Fruit fly (Drosophila melanogaster): ENCODE measurements around the gene CG13607.
A peak's percentile ranks its signal among the peaks of the same experiment; 100 is the strongest.

Gene CG13607

dm6 chr3R:24142971-24143370, 26.8 kb upstream of the CG13607 start (continued):
- TF ChIP-seq CG8765 (GFP tag; IDR thresholded peaks at IDR 0.05): no peak
- no peak for TF ChIP-seq CG12104 (GFP tag; optimal IDR thresholded peaks at IDR 0.05)
- no peak for TF ChIP-seq CG11723 (GFP tag; optimal IDR thresholded peaks at IDR 0.05)
- peak; percentile 55 for TF ChIP-seq Sox102F (GFP tag; optimal IDR thresholded peaks at IDR 0.05)
- 0 out of 3 replicates have a peak, but pooled peaks have one; percentile 14 for TF ChIP-seq ase (GFP tag; IDR thresholded peaks at IDR 0.05)
- peak; percentile 60 for TF ChIP-seq sisA (GFP tag; IDR thresholded peaks at IDR 0.05)
- peak; percentile 20 for TF ChIP-seq CG14710 (tag; optimal IDR thresholded peaks at IDR 0.05)
- 0 out of 4 replicates have a peak, but pooled peaks have one; percentile 13 for TF ChIP-seq Gug (GFP tag; IDR thresholded peaks at IDR 0.05)
- TF ChIP-seq Doc3 (GFP tag; IDR thresholded peaks at IDR 0.05; ENCODE audit: partially characterized antibody): no peak
- no peak for TF ChIP-seq abd-A (tag; optimal IDR thresholded peaks at IDR 0.05)
- no peak for TF ChIP-seq CG11456 (GFP tag; IDR thresholded peaks at IDR 0.05)
- no peak for TF ChIP-seq CG4617 (GFP tag; optimal IDR thresholded peaks at IDR 0.05; ENCODE audit: borderline replicate concordance)
- no peak for TF ChIP-seq CrebB (tag; optimal IDR thresholded peaks at IDR 0.05)
- TF ChIP-seq ap (GFP tag; IDR thresholded peaks at IDR 0.05): peak; percentile 35; the same call in 1 of the 2 replicates
- TF ChIP-seq Fer3 (tag; optimal IDR thresholded peaks at IDR 0.05): no peak
- no peak for TF ChIP-seq gcm2 (GFP tag; optimal IDR thresholded peaks at IDR 0.05)
- TF ChIP-seq Xbp1 (GFP tag; optimal IDR thresholded peaks at IDR 0.05): peak; percentile 24
- no peak for TF ChIP-seq Ada2b (GFP tag; IDR thresholded peaks at IDR 0.05)
- no peak for TF ChIP-seq CG8359 (GFP tag; optimal IDR thresholded peaks at IDR 0.05; ENCODE audit: borderline replicate concordance)
- TF ChIP-seq hkb (optimal IDR thresholded peaks at IDR 0.05): no peak
- TF ChIP-seq hkb (GFP tag; IDR thresholded peaks at IDR 0.05): no peak
- no peak for TF ChIP-seq CG3847 (GFP tag; IDR thresholded peaks at IDR 0.05)
- peak; percentile 47 for TF ChIP-seq CG2678 (tag; optimal IDR thresholded peaks at IDR 0.05)
- peak; percentile 26 for TF ChIP-seq bcd (GFP tag; optimal IDR thresholded peaks at IDR 0.05)
- no peak for TF ChIP-seq slbo (GFP tag; IDR thresholded peaks at IDR 0.05)
- TF ChIP-seq nom (GFP tag; optimal IDR thresholded peaks at IDR 0.05): peak; percentile 81
- TF ChIP-seq CG6654 (GFP tag; optimal IDR thresholded peaks at IDR 0.05): no peak
- TF ChIP-seq CG30431 (GFP tag; optimal IDR thresholded peaks at IDR 0.05): no peak
- TF ChIP-seq CG33213 (GFP tag; optimal IDR thresholded peaks at IDR 0.05): no peak
- no peak for TF ChIP-seq pum (GFP tag; optimal IDR thresholded peaks at IDR 0.05)
- peak; percentile 59; the same call in 1 of the 3 replicates for TF ChIP-seq CG11695 (GFP tag; IDR thresholded peaks at IDR 0.05)
- TF ChIP-seq Lpt (GFP tag; optimal IDR thresholded peaks at IDR 0.05): no peak
- TF ChIP-seq CG1529 (GFP tag; optimal IDR thresholded peaks at IDR 0.05): no peak
- TF ChIP-seq CG4820 (GFP tag; optimal IDR thresholded peaks at IDR 0.05): peak; percentile 37
- peak; percentile 63; the same call in 1 of the 3 replicates for TF ChIP-seq ci (GFP tag; IDR thresholded peaks at IDR 0.05)
- TF ChIP-seq gem (tag; optimal IDR thresholded peaks at IDR 0.05): peak; percentile 60
- no peak for TF ChIP-seq prd (optimal IDR thresholded peaks at IDR 0.05)
- TF ChIP-seq prd (GFP tag; IDR thresholded peaks at IDR 0.05): peak; percentile 38; the same call in 1 of the 3 replicates
- no peak for TF ChIP-seq Abd-B (GFP tag; optimal IDR thresholded peaks at IDR 0.05)
- TF ChIP-seq Dbx (GFP tag; IDR thresholded peaks at IDR 0.05): no peak
- no peak for TF ChIP-seq Adf1 (GFP tag; IDR thresholded peaks at IDR 0.05)
- TF ChIP-seq dmrt11E (tag; optimal IDR thresholded peaks at IDR 0.05): peak; percentile 23
- TF ChIP-seq Hr51 (GFP tag; optimal IDR thresholded peaks at IDR 0.05): peak in 1 of 2 experiments; percentile 20
- no peak for TF ChIP-seq slou (GFP tag; optimal IDR thresholded peaks at IDR 0.05)
- no peak for TF ChIP-seq pzg (GFP tag; optimal IDR thresholded peaks at IDR 0.05)
- no peak for TF ChIP-seq CG10431 (GFP tag; optimal IDR thresholded peaks at IDR 0.05)
- TF ChIP-seq tin (GFP tag; optimal IDR thresholded peaks at IDR 0.05): peak; percentile 19
- no peak for TF ChIP-seq tap (tag; optimal IDR thresholded peaks at IDR 0.05)
- TF ChIP-seq Stat92E (GFP tag; optimal IDR thresholded peaks at IDR 0.05): no peak
- TF ChIP-seq dati (GFP tag; IDR thresholded peaks at IDR 0.05): no peak
- no peak for TF ChIP-seq sd (tag; optimal IDR thresholded peaks at IDR 0.05)
